Worm (Caenorhabditis elegans): Measurements from ENCODE around the gene W10G11.2.

ce11 chrII:3583402-3583801 is 21.9 kb upstream of the W10G11.2 start, which contains the start of gene srh-60:
- TF ChIP-seq eor-1 (tag; optimal IDR thresholded peaks at IDR 0.05) (no peak), fos-1 (tag; optimal IDR thresholded peaks at IDR 0.05) (no peak), ZK546.5 (tag; optimal IDR thresholded peaks at IDR 0.05) (no peak), nhr-237 (tag; optimal IDR thresholded peaks at IDR 0.05) (no peak), nhr-28 (tag; optimal IDR thresholded peaks at IDR 0.05) (no peak), unc-62 (GFP tag; optimal IDR thresholded peaks at IDR 0.05) (no peak), elt-2 (tag; optimal IDR thresholded peaks at IDR 0.05) (no peak), nhr-67 (tag; optimal IDR thresholded peaks at IDR 0.05) (no peak), fkh-10 (GFP tag; optimal IDR thresholded peaks at IDR 0.05) (no peak), unc-39 (tag; optimal IDR thresholded peaks at IDR 0.05) (no peak), fkh-2 (tag; optimal IDR thresholded peaks at IDR 0.05) (no peak), ama-1 (optimal IDR thresholded peaks at IDR 0.05) (no peak)

Data from whole organism, L3 larva.